Fruit fly (Drosophila melanogaster) whole organism, adult: ENCODE data around the gene CG4829.

Experiments
- CG11617 ChIP-seq: fragments of 200-800 bp; sonication (Bioruptor generic); optimal IDR thresholded peaks from 2 replicates; lab custom pipeline; 2017; ENCODE audit warnings: mild to moderate bottlenecking, missing biosample characterization, missing genetic modification reagents, missing genetic modification characterization
- CG12768 ChIP-seq: fragments of 200-800 bp; sonication (Bioruptor generic); optimal IDR thresholded peaks from 2 replicates; lab custom pipeline; 2017; ENCODE audit warnings: missing biosample characterization, missing genetic modification characterization, mild to moderate bottlenecking, moderate library complexity, missing genetic modification reagents
- CG14711 ChIP-seq: fragments of 200-800 bp; sonication (Bioruptor generic); optimal IDR thresholded peaks from 2 replicates; lab custom pipeline; 2018; ENCODE audit warnings: missing biosample characterization, mild to moderate bottlenecking, missing genetic modification characterization, moderate library complexity
- CG1620 ChIP-seq: fragments of 200-800 bp; sonication (Bioruptor generic); optimal IDR thresholded peaks from 2 replicates; lab custom pipeline; 2016; ENCODE audit warnings: missing biosample characterization, missing genetic modification characterization
- CG33017 ChIP-seq: fragments of 200-800 bp; sonication (Bioruptor generic); optimal IDR thresholded peaks from 2 replicates; lab custom pipeline; 2018; ENCODE audit warnings: missing biosample characterization, mild to moderate bottlenecking, missing genetic modification characterization, moderate library complexity
- CG5204 ChIP-seq: fragments of 200-800 bp; sonication (Bioruptor generic); optimal IDR thresholded peaks from 2 replicates; lab custom pipeline; 2016; ENCODE audit warnings: missing biosample characterization, missing genetic modification characterization
- CG7045 ChIP-seq: fragments of 200-800 bp; sonication (Bioruptor generic); optimal IDR thresholded peaks from 2 replicates; lab custom pipeline; 2017; ENCODE audit warnings: missing biosample characterization, mild to moderate bottlenecking, missing genetic modification characterization
- CG7101 ChIP-seq: fragments of 200-800 bp; sonication (Bioruptor generic); optimal IDR thresholded peaks from 2 replicates; lab custom pipeline; 2018; ENCODE audit warnings: missing biosample characterization, mild to moderate bottlenecking, missing genetic modification characterization, moderate library complexity
- Clk ChIP-seq: fragments of 200-800 bp; sonication (Bioruptor generic); optimal IDR thresholded peaks from 2 replicates; lab custom pipeline; 2017; ENCODE audit warnings: missing biosample characterization, missing genetic modification characterization
- Crg-1 ChIP-seq: fragments of 200-800 bp; sonication (Bioruptor generic); optimal IDR thresholded peaks from 2 replicates; lab custom pipeline; 2016; ENCODE audit warnings: missing biosample characterization, missing genetic modification characterization
- Hr96 ChIP-seq: fragments of 200-800 bp; sonication (Bioruptor generic); optimal IDR thresholded peaks from 2 replicates; lab custom pipeline; 2016; ENCODE audit warnings: missing biosample characterization, missing genetic modification characterization
- Mnt ChIP-seq: fragments of 200-800 bp; sonication (Bioruptor generic); optimal IDR thresholded peaks from 2 replicates; lab custom pipeline; 2016; ENCODE audit warnings: missing biosample characterization, mild to moderate bottlenecking, missing genetic modification characterization
- bab1 ChIP-seq: fragments of 200-800 bp; sonication (Bioruptor generic); optimal IDR thresholded peaks from 3 replicates; lab custom pipeline; 2019; ENCODE audit warnings: missing biosample characterization, mild to moderate bottlenecking, missing genetic modification characterization, moderate library complexity
- cic ChIP-seq: fragments of 200-800 bp; sonication (Bioruptor generic); optimal IDR thresholded peaks from 2 replicates; lab custom pipeline; 2017; ENCODE audit warnings: missing biosample characterization, mild to moderate bottlenecking, missing genetic modification characterization, moderate library complexity
- cnc ChIP-seq, 2 experiments: fragments of >200 bp; optimal IDR thresholded peaks; 2 replicates each; lab custom pipeline; 2017
- kay ChIP-seq: fragments of 200-800 bp; sonication (Bioruptor generic); peaks from one replicate; lab custom pipeline; 2016; ENCODE audit warnings: missing biosample characterization, missing genetic modification characterization, borderline replicate concordance
- ovo ChIP-seq: fragments of 200-800 bp; sonication (Bioruptor generic); optimal IDR thresholded peaks from 2 replicates; lab custom pipeline; 2016; ENCODE audit warnings: missing biosample characterization, missing genetic modification characterization
- pad ChIP-seq: fragments of 200-800 bp; sonication (Bioruptor generic); optimal IDR thresholded peaks from 3 replicates; lab custom pipeline; 2017; ENCODE audit warnings: missing biosample characterization, missing genetic modification characterization, mild to moderate bottlenecking, moderate library complexity, missing genetic modification reagents
- tj ChIP-seq: fragments of 200-800 bp; sonication (Bioruptor generic); optimal IDR thresholded peaks from 3 replicates; lab custom pipeline; 2017; ENCODE audit warnings: missing biosample characterization, mild to moderate bottlenecking, missing genetic modification characterization, moderate library complexity
- toe ChIP-seq: fragments of 200-800 bp; sonication (Bioruptor generic); optimal IDR thresholded peaks from 2 replicates; lab custom pipeline; 2016; ENCODE audit warnings: missing biosample characterization, missing genetic modification characterization

The CG4829 gene

dm6 chrX:16775083-16775482, 36.4 kb upstream of the CG4829 start:
- TF ChIP-seq cic (GFP tag; lab: Kevin White, UChicago) (no peak), CG1620 (no peak), CG5204 (GFP tag; lab: Kevin White, UChicago) (no peak), CG11617 (no peak), tj (GFP tag; lab: Kevin White, UChicago) (no peak), CG7101 (no peak), CG33017 (no peak), bab1 (GFP tag; lab: Kevin White, UChicago) (no peak), kay (GFP tag; lab: Kevin White, UChicago) (no peak), CG14711 (no peak), Clk (GFP tag; lab: Kevin White, UChicago) (no peak), Crg-1 (GFP tag; lab: Kevin White, UChicago) (no peak), Hr96 (no peak), ovo (GFP tag; lab: Kevin White, UChicago) (no peak), CG12768 (GFP tag; lab: Kevin White, UChicago) (no peak), cnc (optimal IDR thresholded peaks at IDR 0.05; lab: Kevin White, UChicago) (no peak), pad (GFP tag; lab: Kevin White, UChicago) (no peak), toe (GFP tag; lab: Kevin White, UChicago) (no peak), Mnt (GFP tag; lab: Kevin White, UChicago) (no peak), CG7045 (GFP tag; lab: Kevin White, UChicago) (no peak)

dm6 chrX:16778138-16778672, 33.3 kb upstream of the CG4829 start:
- TF ChIP-seq kay (GFP tag; lab: Kevin White, UChicago) (peak; percentile 48), cnc (optimal IDR thresholded peaks at IDR 0.05; lab: Kevin White, UChicago) (no peak)

dm6 chrX:16780244-16780643, 31.3 kb upstream of the CG4829 start:
- peak; percentile 71 for TF ChIP-seq tj (GFP tag; lab: Kevin White, UChicago)
- no peak for TF ChIP-seq CG5204 (GFP tag; lab: Kevin White, UChicago)

- TF ChIP-seq CG12768 (GFP tag; lab: Kevin White, UChicago) (no peak), CG7101 (no peak)
Observed at dm6 chrX:16781055-16781454, 30.4 kb upstream of the CG4829 start.

dm6 chrX:16782175-16782916, 29.2 kb upstream of the CG4829 start:
- TF ChIP-seq CG12768 (GFP tag; lab: Kevin White, UChicago), result no peak
- peak; percentile 28 for TF ChIP-seq CG11617
- no peak for TF ChIP-seq CG7101
- TF ChIP-seq CG5204 (GFP tag; lab: Kevin White, UChicago), result no peak
- no peak for TF ChIP-seq Hr96
- no peak for TF ChIP-seq Crg-1 (GFP tag; lab: Kevin White, UChicago)
- no peak for TF ChIP-seq cnc (optimal IDR thresholded peaks at IDR 0.05; lab: Kevin White, UChicago)
- TF ChIP-seq ovo (GFP tag; lab: Kevin White, UChicago), result no peak
- TF ChIP-seq CG1620, result no peak
- no peak for TF ChIP-seq toe (GFP tag; lab: Kevin White, UChicago)
- no peak for TF ChIP-seq tj (GFP tag; lab: Kevin White, UChicago)
- peak; percentile 13 for TF ChIP-seq CG14711
- TF ChIP-seq bab1 (GFP tag; lab: Kevin White, UChicago), result no peak
- TF ChIP-seq kay (GFP tag; lab: Kevin White, UChicago), result no peak
- no peak for TF ChIP-seq cic (GFP tag; lab: Kevin White, UChicago)
- TF ChIP-seq Clk (GFP tag; lab: Kevin White, UChicago), result no peak
- TF ChIP-seq Mnt (GFP tag; lab: Kevin White, UChicago), result peak; percentile 10
- no peak for TF ChIP-seq CG33017

dm6 chrX:16783141-16783715, 28.3 kb upstream of the CG4829 start, which contains the start of gene if:
Gene if (minus strand): TSS chrX:16783434.
- TF ChIP-seq ovo (GFP tag; lab: Kevin White, UChicago) (no peak), Clk (GFP tag; lab: Kevin White, UChicago) (no peak), pad (GFP tag; lab: Kevin White, UChicago) (no peak), CG12768 (GFP tag; lab: Kevin White, UChicago) (no peak), kay (GFP tag; lab: Kevin White, UChicago) (no peak), CG14711 (no peak), CG7101 (no peak), tj (GFP tag; lab: Kevin White, UChicago) (no peak), CG11617 (no peak), CG5204 (GFP tag; lab: Kevin White, UChicago) (no peak), cic (GFP tag; lab: Kevin White, UChicago) (no peak)

- TF ChIP-seq bab1 (GFP tag; lab: Kevin White, UChicago) (peak; percentile 51), cnc (optimal IDR thresholded peaks at IDR 0.05; lab: Kevin White, UChicago) (no peak), Mnt (GFP tag; lab: Kevin White, UChicago) (no peak)
Observed at dm6 chrX:16783743-16784142, 27.8 kb upstream of the CG4829 start, which contains the start of gene mRpL22. Gene mRpL22 (plus strand): TSS chrX:16783933.
